Worm (Caenorhabditis elegans): ENCODE measurements around the gene srbc-83.

Gene srbc-83

DNA sequence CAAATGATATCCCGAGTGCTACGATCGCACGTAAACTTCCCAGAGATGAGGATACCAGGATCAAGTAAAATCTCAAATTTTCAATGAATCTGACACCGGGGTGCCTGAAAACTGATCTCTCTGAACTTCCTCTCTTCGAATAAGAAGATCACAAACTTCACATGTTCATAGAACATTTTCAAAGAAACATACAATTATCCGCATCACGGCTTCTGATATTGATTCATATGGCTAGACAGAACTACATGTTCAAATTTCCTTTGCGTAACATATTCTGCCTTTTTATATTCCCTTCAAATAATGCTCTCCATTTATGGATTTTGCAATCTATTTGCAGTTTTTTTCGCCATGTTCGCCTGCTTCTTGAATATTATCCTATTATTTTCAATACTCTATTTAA lies at the start of gene srbc-83:
Gene srbc-83 (plus strand): TSS at position 301 of the 400 bp plus-strand sequence.
- TF ChIP-seq tbx-11 (GFP tag; IDR thresholded peaks at IDR 0.05) = no peak
- no peak for TF ChIP-seq hnd-1 (tag; optimal IDR thresholded peaks at IDR 0.05)
- TF ChIP-seq B0310.2 (tag; optimal IDR thresholded peaks at IDR 0.05) = no peak

DNA sequence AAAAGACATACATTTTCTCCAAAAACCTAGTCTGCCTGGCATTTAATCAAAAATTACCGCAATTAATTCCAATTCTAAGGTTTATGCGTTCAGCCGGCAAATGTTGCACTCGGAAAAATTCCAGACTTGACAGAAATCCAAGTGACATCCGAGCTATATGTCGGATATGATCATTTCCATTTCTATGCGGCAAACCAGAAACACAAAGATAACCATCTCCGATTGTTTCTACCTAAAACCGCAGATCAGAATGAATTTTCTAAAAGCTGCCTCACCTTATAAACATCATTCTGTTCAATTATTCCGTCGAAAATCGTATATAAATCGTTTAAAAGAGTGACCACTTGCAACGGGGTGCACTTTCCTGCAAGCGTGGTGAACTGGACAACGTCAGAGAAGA lies 48.1 kb upstream of the srbc-83 start:
- TF ChIP-seq ets-7 (tag; optimal IDR thresholded peaks at IDR 0.05) (no peak), hnd-1 (tag; optimal IDR thresholded peaks at IDR 0.05) (no peak), tbx-37 (GFP tag; conservative IDR thresholded peaks at IDR 0.05) (no peak), hmg-4 (GFP tag; optimal IDR thresholded peaks at IDR 0.05) (no peak), flt-1 (GFP tag; IDR thresholded peaks at IDR 0.05) (no peak), sea-1 (GFP tag; conservative IDR thresholded peaks at IDR 0.05) (no peak), hmbx-1 (tag; optimal IDR thresholded peaks at IDR 0.05) (no peak), ceh-13 (GFP tag; optimal IDR thresholded peaks at IDR 0.05) (no peak), pes-1 (GFP tag; IDR thresholded peaks at IDR 0.05) (no peak), ama-1 (optimal IDR thresholded peaks at IDR 0.05) (no peak), ceh-36 (tag; optimal IDR thresholded peaks at IDR 0.05) (no peak), tra-4 (tag; optimal IDR thresholded peaks at IDR 0.05) (no peak), tbx-11 (GFP tag; IDR thresholded peaks at IDR 0.05) (no peak), F13C5.2 (tag; optimal IDR thresholded peaks at IDR 0.05) (no peak), aly-1 (tag; optimal IDR thresholded peaks at IDR 0.05) (no peak), scrt-1 (GFP tag; IDR thresholded peaks at IDR 0.05) (no peak), B0310.2 (tag; optimal IDR thresholded peaks at IDR 0.05) (no peak)

DNA sequence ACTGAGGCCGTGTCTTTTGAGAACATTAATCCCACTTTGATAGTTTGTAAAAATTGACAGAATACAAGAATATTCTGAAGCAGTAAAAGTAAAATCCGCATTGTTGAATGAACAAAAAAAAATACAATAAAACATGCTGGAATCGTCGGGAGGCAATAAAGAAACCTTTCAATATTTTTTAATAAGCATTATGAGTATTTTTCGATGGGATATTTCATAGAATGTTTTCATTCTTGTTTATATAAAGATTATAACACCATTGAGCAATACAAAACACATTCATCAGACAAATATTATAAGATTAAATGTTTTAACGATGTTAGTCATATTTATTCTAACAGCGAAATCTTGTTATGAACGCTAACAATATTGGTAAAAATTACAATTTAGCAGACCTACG lies 43.5 kb upstream of the srbc-83 start, which contains the start of gene gcy-20:
Gene gcy-20 (minus strand): TSS at position 101 of the 400 bp plus-strand sequence.
- TF ChIP-seq ceh-13 (GFP tag; optimal IDR thresholded peaks at IDR 0.05) = no peak

DNA sequence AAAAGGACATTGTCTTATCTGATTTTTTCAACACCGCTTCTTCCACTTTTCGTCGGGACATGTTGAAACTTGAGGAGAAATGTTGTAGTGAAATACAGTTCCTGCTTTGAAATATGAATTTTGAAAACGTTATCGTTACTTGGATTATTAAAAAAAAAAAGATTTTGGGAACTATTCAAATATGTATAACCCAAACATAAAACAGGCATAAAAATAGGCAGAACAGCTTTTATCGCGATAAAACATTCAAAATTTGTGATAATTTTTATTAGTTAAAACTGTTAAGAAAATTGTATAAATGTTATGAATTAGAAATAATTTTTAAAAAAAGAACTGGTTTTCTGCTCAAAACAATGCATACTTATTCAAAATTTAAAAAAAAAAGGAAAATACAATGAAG lies 40.8 kb upstream of the srbc-83 start, which contains the start of gene bgnt-1.3:
Gene bgnt-1.3 (minus strand): TSS at position 101 of the 400 bp plus-strand sequence.
- no peak for TF ChIP-seq sea-1 (GFP tag; conservative IDR thresholded peaks at IDR 0.05)
- no peak for TF ChIP-seq scrt-1 (GFP tag; IDR thresholded peaks at IDR 0.05)
- TF ChIP-seq tra-4 (tag; optimal IDR thresholded peaks at IDR 0.05) = no peak
- TF ChIP-seq tbx-37 (GFP tag; conservative IDR thresholded peaks at IDR 0.05) = no peak
- TF ChIP-seq hmg-4 (GFP tag; optimal IDR thresholded peaks at IDR 0.05) = no peak
- no peak for TF ChIP-seq aly-1 (tag; optimal IDR thresholded peaks at IDR 0.05)
- no peak for TF ChIP-seq ama-1 (optimal IDR thresholded peaks at IDR 0.05)
- TF ChIP-seq ceh-13 (GFP tag; optimal IDR thresholded peaks at IDR 0.05) = no peak
- no peak for TF ChIP-seq hnd-1 (tag; optimal IDR thresholded peaks at IDR 0.05)
- TF ChIP-seq tbx-11 (GFP tag; IDR thresholded peaks at IDR 0.05) = no peak
- no peak for TF ChIP-seq pes-1 (GFP tag; IDR thresholded peaks at IDR 0.05)
- no peak for TF ChIP-seq ceh-36 (tag; optimal IDR thresholded peaks at IDR 0.05)
- TF ChIP-seq flt-1 (GFP tag; IDR thresholded peaks at IDR 0.05) = no peak
- no peak for TF ChIP-seq ets-7 (tag; optimal IDR thresholded peaks at IDR 0.05)
- TF ChIP-seq F13C5.2 (tag; optimal IDR thresholded peaks at IDR 0.05) = no peak
- TF ChIP-seq hmbx-1 (tag; optimal IDR thresholded peaks at IDR 0.05) = no peak
- TF ChIP-seq B0310.2 (tag; optimal IDR thresholded peaks at IDR 0.05) = no peak

DNA sequence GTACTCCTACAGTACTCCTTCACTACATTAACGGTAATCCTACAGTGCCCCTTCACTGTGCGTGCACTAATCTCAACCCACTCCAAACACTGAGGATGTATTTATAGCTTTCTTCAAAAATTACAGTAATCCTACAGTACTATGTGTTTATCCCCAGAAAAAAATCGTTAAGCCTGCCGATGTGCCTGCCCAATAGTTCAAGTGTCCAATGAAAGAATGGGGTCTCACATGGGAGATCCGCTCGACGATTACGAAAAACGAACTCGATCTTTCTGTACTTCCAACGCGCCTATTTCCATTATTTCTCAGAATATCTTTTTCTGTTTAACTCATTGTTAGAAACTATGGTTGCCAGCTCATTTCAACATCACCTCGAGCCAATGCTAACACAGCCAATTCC lies 39.0 kb upstream of the srbc-83 start, which contains the start of gene nhr-218:
Gene nhr-218 (plus strand): TSS at position 301 of the 400 bp plus-strand sequence.
- no peak for TF ChIP-seq hmbx-1 (tag; optimal IDR thresholded peaks at IDR 0.05)

DNA sequence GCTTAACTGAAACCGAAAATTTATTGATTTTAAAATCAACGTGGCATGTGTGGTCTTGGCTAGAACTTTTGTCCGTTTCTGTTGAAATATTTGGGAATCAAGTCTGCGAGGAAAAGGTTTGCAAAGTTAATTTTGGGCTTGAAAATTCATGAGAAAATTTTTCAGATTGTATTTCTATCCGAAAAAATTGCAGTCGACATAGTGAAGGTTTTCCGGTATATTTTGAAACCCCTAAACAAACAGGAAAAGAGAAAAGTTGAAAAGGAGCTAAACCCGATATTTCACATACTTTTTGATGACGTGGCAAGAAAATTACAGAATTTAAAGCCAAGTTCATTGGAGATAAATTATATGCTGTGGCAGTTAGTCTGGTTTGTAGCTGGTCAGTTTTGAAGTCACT lies 37.5 kb upstream of the srbc-83 start, which contains the start of gene nhr-127:
Gene nhr-127 (plus strand): TSS at position 301 of the 400 bp plus-strand sequence.
- TF ChIP-seq ets-7 (tag; optimal IDR thresholded peaks at IDR 0.05) (no peak), scrt-1 (GFP tag; IDR thresholded peaks at IDR 0.05) (no peak), hmg-4 (GFP tag; optimal IDR thresholded peaks at IDR 0.05) (no peak), tra-4 (tag; optimal IDR thresholded peaks at IDR 0.05) (no peak), ama-1 (optimal IDR thresholded peaks at IDR 0.05) (no peak), pes-1 (GFP tag; IDR thresholded peaks at IDR 0.05) (no peak), sea-1 (GFP tag; conservative IDR thresholded peaks at IDR 0.05) (no peak), tbx-11 (GFP tag; IDR thresholded peaks at IDR 0.05) (no peak), F13C5.2 (tag; optimal IDR thresholded peaks at IDR 0.05) (no peak)

DNA sequence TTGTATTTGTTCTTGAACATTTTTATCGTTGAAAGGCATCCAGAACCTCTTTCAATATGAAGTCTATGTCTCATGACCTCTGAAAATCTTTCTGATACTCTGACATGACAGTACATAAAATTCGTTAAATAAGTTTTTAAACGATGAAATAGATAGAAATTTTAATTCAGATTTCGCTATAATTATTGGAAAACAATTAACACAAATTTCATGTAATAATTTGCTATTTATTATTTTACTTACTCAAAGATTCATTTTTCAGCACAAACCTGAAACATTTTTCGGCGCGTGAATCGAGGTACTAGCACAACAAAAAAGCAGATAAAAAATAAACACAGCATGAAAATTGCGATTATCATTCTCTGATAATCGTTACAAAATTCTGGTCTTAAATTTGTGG lies 30.7 kb upstream of the srbc-83 start, which contains the start of gene T13F3.4:
Gene T13F3.4 (minus strand): TSS at position 101 of the 400 bp plus-strand sequence.
- TF ChIP-seq hnd-1 (tag; optimal IDR thresholded peaks at IDR 0.05) (no peak), flt-1 (GFP tag; IDR thresholded peaks at IDR 0.05) (no peak)

DNA sequence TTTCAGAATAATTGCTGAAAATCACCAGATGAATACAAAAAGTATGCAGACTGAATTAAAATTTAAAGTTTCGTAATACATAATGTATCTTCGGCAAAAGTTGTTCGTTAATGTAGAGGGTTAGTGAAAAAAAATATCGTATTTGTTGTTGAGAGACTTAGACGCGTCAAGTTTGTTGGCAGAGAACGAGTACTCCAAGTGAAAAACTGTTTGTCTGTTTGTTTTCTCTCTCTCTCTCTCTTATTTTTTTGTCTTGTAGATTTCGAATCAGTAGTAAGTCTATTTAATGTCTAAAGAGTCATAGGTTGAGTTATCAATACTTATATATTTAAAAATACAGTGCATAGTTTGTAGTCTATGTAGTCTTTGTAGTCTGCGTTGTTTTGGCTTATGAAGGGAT lies 27.6 kb upstream of the srbc-83 start, which contains the start of the genes fbxa-2 and T13F3.8:
Gene fbxa-2 (minus strand): TSS at position 101 of the 400 bp plus-strand sequence.
Gene T13F3.8 (plus strand): TSS at position 245 of the 400 bp plus-strand sequence.
- TF ChIP-seq scrt-1 (GFP tag; IDR thresholded peaks at IDR 0.05) (no peak), ceh-36 (tag; optimal IDR thresholded peaks at IDR 0.05) (no peak), ama-1 (optimal IDR thresholded peaks at IDR 0.05) (no peak), tbx-37 (GFP tag; conservative IDR thresholded peaks at IDR 0.05) (no peak), ets-7 (tag; optimal IDR thresholded peaks at IDR 0.05) (no peak), flt-1 (GFP tag; IDR thresholded peaks at IDR 0.05) (no peak), F13C5.2 (tag; optimal IDR thresholded peaks at IDR 0.05) (no peak), ceh-13 (GFP tag; optimal IDR thresholded peaks at IDR 0.05) (no peak), pes-1 (GFP tag; IDR thresholded peaks at IDR 0.05) (no peak), sea-1 (GFP tag; conservative IDR thresholded peaks at IDR 0.05) (no peak), hmbx-1 (tag; optimal IDR thresholded peaks at IDR 0.05) (no peak), hmg-4 (GFP tag; optimal IDR thresholded peaks at IDR 0.05) (no peak), tbx-11 (GFP tag; IDR thresholded peaks at IDR 0.05) (no peak), hnd-1 (tag; optimal IDR thresholded peaks at IDR 0.05) (no peak), aly-1 (tag; optimal IDR thresholded peaks at IDR 0.05) (no peak), tra-4 (tag; optimal IDR thresholded peaks at IDR 0.05) (no peak), B0310.2 (tag; optimal IDR thresholded peaks at IDR 0.05) (no peak)
